Fruit fly (Drosophila melanogaster) whole organism, embryonic: Measurements from ENCODE around the gene pod1.

Experiments
- Ada2b ChIP-seq: fragments of 200-800 bp; sonication (Bioruptor generic); IDR thresholded peaks from 2 replicates; pipeline ENCODE4 v1.3.6; 2022; ENCODE audit warnings: missing biosample characterization, missing genetic modification characterization
- Blimp-1 ChIP-seq: fragments of 200-800 bp; sonication (Bioruptor generic); optimal IDR thresholded peaks from 3 replicates; lab custom pipeline; 2018; ENCODE audit warnings: missing biosample characterization, missing genetic modification characterization, mild to moderate bottlenecking, moderate library complexity, missing genetic modification reagents
- CG10654 ChIP-seq: fragments of 200-800 bp; sonication (Bioruptor generic); optimal IDR thresholded peaks from 2 replicates; lab custom pipeline; 2016; ENCODE audit warnings: missing biosample characterization, missing genetic modification characterization
- CG11398 ChIP-seq: fragments of 200-800 bp; sonication (Bioruptor generic); optimal IDR thresholded peaks from 2 replicates; lab custom pipeline; 2016; ENCODE audit warnings: missing biosample characterization, missing genetic modification characterization
- CG11695 ChIP-seq: fragments of 200-800 bp; sonication (Bioruptor generic); IDR thresholded peaks from 3 replicates; pipeline ENCODE4 v1.3.6; 2022; ENCODE audit warnings: missing biosample characterization, missing genetic modification characterization
- CG13123 ChIP-seq: fragments of 200-800 bp; sonication (Bioruptor generic); optimal IDR thresholded peaks from 2 replicates; lab custom pipeline; 2016; ENCODE audit warnings: missing biosample characterization, missing genetic modification characterization
- CG15269 ChIP-seq: fragments of 200-800 bp; sonication (Bioruptor generic); optimal IDR thresholded peaks from 2 replicates; lab custom pipeline; 2018; ENCODE audit warnings: missing biosample characterization, mild to moderate bottlenecking, missing genetic modification characterization, moderate library complexity
- CG15479 ChIP-seq: fragments of 200-800 bp; sonication (Bioruptor generic); optimal IDR thresholded peaks from 3 replicates; lab custom pipeline; 2019; ENCODE audit warnings: missing biosample characterization, mild to moderate bottlenecking, missing genetic modification characterization, moderate library complexity
- CG1603 ChIP-seq: fragments of 200-800 bp; sonication (Bioruptor generic); optimal IDR thresholded peaks from 2 replicates; lab custom pipeline; 2019; ENCODE audit warnings: missing biosample characterization, mild to moderate bottlenecking, missing genetic modification characterization, moderate library complexity
- CG1792 ChIP-seq: fragments of 200-800 bp; sonication (Bioruptor generic); optimal IDR thresholded peaks from 2 replicates; lab custom pipeline; 2016; ENCODE audit warnings: missing biosample characterization, missing genetic modification characterization
- CG2116 ChIP-seq: fragments of 200-800 bp; sonication (Bioruptor generic); optimal IDR thresholded peaks from 3 replicates; lab custom pipeline; 2018; ENCODE audit warnings: missing biosample characterization, mild to moderate bottlenecking, missing genetic modification characterization
- CG2678 ChIP-seq: fragments of 200-800 bp; sonication (Bioruptor generic); optimal IDR thresholded peaks from 3 replicates; lab custom pipeline; 2019; ENCODE audit warnings: missing biosample characterization, mild to moderate bottlenecking, missing genetic modification characterization, moderate library complexity
- CG32767 ChIP-seq: fragments of 200-800 bp; sonication (Bioruptor generic); IDR thresholded peaks from 2 replicates; pipeline ENCODE4 v1.3.6; 2022; ENCODE audit warnings: missing biosample characterization, missing genetic modification characterization
- CG6683 ChIP-seq: fragments of 200-800 bp; sonication (Bioruptor generic); optimal IDR thresholded peaks from 2 replicates; lab custom pipeline; 2017; ENCODE audit warnings: missing biosample characterization, mild to moderate bottlenecking, missing genetic modification characterization, missing genetic modification reagents
- CG7928 ChIP-seq: fragments of 200-800 bp; sonication (Bioruptor generic); optimal IDR thresholded peaks from 2 replicates; lab custom pipeline; 2017; ENCODE audit warnings: missing biosample characterization, mild to moderate bottlenecking, missing genetic modification characterization
- CG8359 ChIP-seq: fragments of 200-800 bp; sonication (Bioruptor generic); optimal IDR thresholded peaks from 2 replicates; lab custom pipeline; 2017; ENCODE audit warnings: missing biosample characterization, mild to moderate bottlenecking, missing genetic modification characterization, borderline replicate concordance
- CG9437 ChIP-seq: fragments of 200-800 bp; sonication (Bioruptor generic); optimal IDR thresholded peaks from 2 replicates; lab custom pipeline; 2018; ENCODE audit warnings: missing biosample characterization, mild to moderate bottlenecking, missing genetic modification characterization
- CG9609 ChIP-seq: fragments of 200-800 bp; sonication (Bioruptor generic); optimal IDR thresholded peaks from 3 replicates; lab custom pipeline; 2016; ENCODE audit warnings: missing biosample characterization, missing genetic modification characterization
- CG9932 ChIP-seq: fragments of 200-800 bp; sonication (Bioruptor generic); IDR thresholded peaks from 2 replicates; pipeline ENCODE4 v1.3.6; 2022; ENCODE audit warnings: missing biosample characterization, missing genetic modification characterization
- D19B ChIP-seq: fragments of 200-800 bp; sonication (Bioruptor generic); optimal IDR thresholded peaks from 2 replicates; lab custom pipeline; 2017; ENCODE audit warnings: missing biosample characterization, mild to moderate bottlenecking, missing genetic modification characterization
- Dad ChIP-seq: fragments of 200-800 bp; sonication (Bioruptor generic); optimal IDR thresholded peaks from 3 replicates; lab custom pipeline; 2016; ENCODE audit warnings: missing biosample characterization, missing genetic modification characterization
- Deaf1 ChIP-seq: fragments of 200-800 bp; optimal IDR thresholded peaks from 3 replicates; lab custom pipeline; 2019; ENCODE audit warnings: missing biosample characterization, mild to moderate bottlenecking, missing genetic modification characterization, moderate library complexity
- Dip3 ChIP-seq: fragments of 200-800 bp; sonication (Bioruptor generic); optimal IDR thresholded peaks from 3 replicates; lab custom pipeline; 2016; ENCODE audit warnings: missing biosample characterization, missing genetic modification characterization
- E2f1 ChIP-seq: fragments of 200-800 bp; sonication (Bioruptor generic); IDR thresholded peaks from 2 replicates; pipeline ENCODE4 v1.3.6; 2022; ENCODE audit warnings: missing biosample characterization, missing genetic modification characterization
- Fer3 ChIP-seq: fragments of 200-800 bp; sonication (Bioruptor generic); optimal IDR thresholded peaks from 2 replicates; lab custom pipeline; 2018; ENCODE audit warnings: missing biosample characterization, mild to moderate bottlenecking, missing genetic modification characterization, moderate library complexity
- GATAe ChIP-seq: fragments of 200-800 bp; sonication (Bioruptor generic); conservative IDR thresholded peaks from 2 replicates; pipeline ENCODE4 v1.3.6; 2022; ENCODE audit warnings: missing biosample characterization, missing genetic modification characterization
- HLH4C ChIP-seq: fragments of 200-800 bp; sonication (Bioruptor generic); IDR thresholded peaks from 3 replicates; pipeline ENCODE4 v1.3.6; 2022; ENCODE audit warnings: missing biosample characterization, missing genetic modification characterization; ENCODE audit not compliant: partially characterized antibody
- HmgZ ChIP-seq: fragments of 200-800 bp; sonication (Bioruptor generic); optimal IDR thresholded peaks from 2 replicates; lab custom pipeline; 2018; ENCODE audit warnings: missing biosample characterization, mild to moderate bottlenecking, missing genetic modification characterization
- Myb ChIP-seq: fragments of 200-800 bp; sonication (Bioruptor generic); optimal IDR thresholded peaks from 2 replicates; lab custom pipeline; 2016; ENCODE audit warnings: missing biosample characterization, missing genetic modification characterization
- Nf-YC ChIP-seq: fragments of 200-800 bp; optimal IDR thresholded peaks from 3 replicates; lab custom pipeline; 2019; ENCODE audit warnings: missing biosample characterization, mild to moderate bottlenecking, missing genetic modification characterization, moderate library complexity
- Tbp ChIP-seq: fragments of >200 bp; optimal IDR thresholded peaks from 2 replicates; lab custom pipeline; 2018; ENCODE audit warnings: missing biosample characterization, missing genetic modification characterization
- btn ChIP-seq: fragments of 200-800 bp; sonication (Bioruptor generic); optimal IDR thresholded peaks from 2 replicates; lab custom pipeline; 2016; ENCODE audit warnings: missing biosample characterization, missing genetic modification characterization
- ci ChIP-seq: fragments of 200-800 bp; sonication (Bioruptor generic); IDR thresholded peaks from 3 replicates; pipeline ENCODE4 v1.3.6; 2022; ENCODE audit warnings: missing biosample characterization, missing genetic modification characterization
- corto ChIP-seq: fragments of 200-800 bp; sonication (Bioruptor generic); optimal IDR thresholded peaks from 2 replicates; lab custom pipeline; 2016; ENCODE audit warnings: missing biosample characterization, mild to moderate bottlenecking, missing genetic modification characterization, moderate library complexity
- dmrt11E ChIP-seq: fragments of 200-800 bp; sonication (Bioruptor generic); optimal IDR thresholded peaks from 3 replicates; lab custom pipeline; 2018; ENCODE audit warnings: missing biosample characterization, mild to moderate bottlenecking, missing genetic modification characterization, moderate library complexity
- dysf ChIP-seq: fragments of 200-800 bp; sonication (Bioruptor generic); IDR thresholded peaks from 3 replicates; pipeline ENCODE4 v1.3.6; 2022; ENCODE audit warnings: missing biosample characterization, missing genetic modification characterization
- eve ChIP-seq, 2 experiments: fragments of >200 bp; optimal IDR thresholded peaks; 2 replicates each; lab custom pipeline; 2017; ENCODE audit warnings: missing biosample characterization in 2 of 2, missing genetic modification characterization in 2 of 2
- fd102C ChIP-seq: fragments of 200-800 bp; sonication (Bioruptor generic); optimal IDR thresholded peaks from 2 replicates; lab custom pipeline; 2018; ENCODE audit warnings: missing biosample characterization, mild to moderate bottlenecking, missing genetic modification characterization, moderate library complexity
- grau ChIP-seq: fragments of 200-800 bp; optimal IDR thresholded peaks from 3 replicates; lab custom pipeline; 2019; ENCODE audit warnings: missing biosample characterization, mild to moderate bottlenecking, missing genetic modification characterization, moderate library complexity
- h ChIP-seq: fragments of >200 bp; optimal IDR thresholded peaks from 2 replicates; lab custom pipeline; 2017
- ham ChIP-seq: fragments of 200-800 bp; sonication (Bioruptor generic); IDR thresholded peaks from 2 replicates; pipeline ENCODE4 v1.3.6; 2022; ENCODE audit warnings: missing biosample characterization, missing genetic modification characterization
- hb ChIP-seq: fragments of 200-800 bp; sonication (Bioruptor generic); IDR thresholded peaks from 3 replicates; pipeline ENCODE4 v1.3.6; 2022; ENCODE audit warnings: missing biosample characterization, missing genetic modification characterization; ENCODE audit not compliant: partially characterized antibody
- hkb ChIP-seq, 2 experiments: fragments of 200-800 bp in 1 of 2; fragments of >200 bp in 1 of 2; sonication (Bioruptor generic) in 1 of 2; IDR thresholded peaks in 1 of 2; optimal IDR thresholded peaks in 1 of 2; 2 replicates each; pipeline versions ENCODE4 v1.3.6 to Lab custom; 2017 to 2022; ENCODE audit warnings: missing biosample characterization in 1 of 2, missing genetic modification characterization in 1 of 2
- kay ChIP-seq: fragments of 200-800 bp; sonication (Bioruptor generic); optimal IDR thresholded peaks from 2 replicates; lab custom pipeline; 2016; ENCODE audit warnings: missing biosample characterization, missing genetic modification characterization
- ken ChIP-seq: fragments of 200-800 bp; sonication (Bioruptor generic); IDR thresholded peaks from 3 replicates; pipeline ENCODE4 v1.3.6; 2022; ENCODE audit warnings: missing biosample characterization, missing genetic modification characterization
- pan ChIP-seq, 4 experiments: fragments of >200 bp in 3 of 4; fragments of 200-800 bp in 1 of 4; sonication (Bioruptor generic) in 1 of 4; optimal IDR thresholded peaks in 3 of 4; IDR thresholded peaks in 1 of 4; 2 replicates each; pipeline versions ENCODE4 v1.3.6 to Lab custom; 2017 to 2022; ENCODE audit warnings: missing biosample characterization in 2 of 4, missing genetic modification characterization in 2 of 4, mixed read lengths in 1 of 4
- pb ChIP-seq: fragments of 200-800 bp; sonication (Bioruptor generic); optimal IDR thresholded peaks from 3 replicates; lab custom pipeline; 2016; ENCODE audit warnings: missing biosample characterization, missing genetic modification characterization
- zfh1 ChIP-seq: fragments of 200-800 bp; sonication (Bioruptor generic); IDR thresholded peaks from 3 replicates; pipeline ENCODE4 v1.3.6; 2022; ENCODE audit warnings: missing biosample characterization, missing genetic modification characterization

pod1 gene

dm6 chrX:6849178-6849956, 45.9 kb downstream of the pod1 start, which contains the start of the genes Cht11 and CG4558 (continued):
- TF ChIP-seq Myb (GFP tag; lab: Kevin White, UChicago) (peak; percentile 2), ci (GFP tag; lab: Robert Waterston, UW) (peak; percentile 83), hkb (optimal IDR thresholded peaks at IDR 0.05; lab: Kevin White, UChicago) (no peak), hkb (GFP tag; IDR thresholded peaks at IDR 0.05; lab: Robert Waterston, UW) (peak; percentile 84), Tbp (no peak), h (lab: Kevin White, UChicago) (no peak), CG10654 (GFP tag; lab: Kevin White, UChicago) (peak; percentile 77), dmrt11E (tag; lab: Kevin White, UChicago) (peak; percentile 74), Dip3 (GFP tag; lab: Kevin White, UChicago) (peak; percentile 64), CG11398 (GFP tag; lab: Kevin White, UChicago) (no peak), CG11695 (GFP tag; lab: Robert Waterston, UW) (peak; percentile 83), HmgZ (tag; lab: Kevin White, UChicago) (peak; percentile 87), dysf (GFP tag; lab: Robert Waterston, UW) (peak; percentile 89), Ada2b (GFP tag; lab: Robert Waterston, UW) (peak; percentile 77), fd102C (GFP tag; lab: Kevin White, UChicago) (no peak), pb (GFP tag; lab: Kevin White, UChicago) (no peak), GATAe (GFP tag; lab: Robert Waterston, UW) (peak; percentile 62), HLH4C (GFP tag; lab: Robert Waterston, UW) (peak; percentile 69), CG9932 (GFP tag; lab: Robert Waterston, UW) (peak; percentile 91), grau (tag; lab: Kevin White, UChicago) (peak; percentile 99), CG8359 (GFP tag; lab: Kevin White, UChicago) (no peak), hb (GFP tag; lab: Robert Waterston, UW) (0 out of 3 replicates have a peak, but pooled peaks have one; percentile 42), CG9437 (GFP tag; lab: Kevin White, UChicago) (peak; percentile 73), CG32767 (GFP tag; lab: Robert Waterston, UW) (peak; percentile 58; the same call in 1 of the 2 replicates), ham (no peak), E2f1 (GFP tag; lab: Robert Waterston, UW) (peak; percentile 87), CG13123 (GFP tag; lab: Kevin White, UChicago) (peak; percentile 69), CG9609 (peak; percentile 39), CG15269 (tag; lab: Kevin White, UChicago) (peak; percentile 82), kay (peak; percentile 77), btn (GFP tag; lab: Kevin White, UChicago) (no peak), CG2116 (GFP tag; lab: Kevin White, UChicago) (peak; percentile 86), CG1603 (tag; lab: Kevin White, UChicago) (peak; percentile 68), eve (GFP tag; optimal IDR thresholded peaks at IDR 0.05; lab: Kevin White, UChicago) (no peak), CG7928 (GFP tag; lab: Kevin White, UChicago) (peak; percentile 96), zfh1 (GFP tag; lab: Robert Waterston, UW) (peak; percentile 84), D19B (GFP tag; lab: Kevin White, UChicago) (peak; percentile 60), CG1792 (GFP tag; lab: Kevin White, UChicago) (peak; percentile 10), Deaf1 (tag; lab: Kevin White, UChicago) (peak; percentile 52), Fer3 (tag; lab: Kevin White, UChicago) (peak; percentile 78), CG6683 (GFP tag; lab: Kevin White, UChicago) (peak; percentile 22), ken (GFP tag; lab: Robert Waterston, UW) (peak; percentile 78), pan (optimal IDR thresholded peaks at IDR 0.05; lab: Kevin White, UChicago) (no peak), pan (GFP tag; optimal IDR thresholded peaks at IDR 0.05 in 1 of 2, IDR thresholded peaks at IDR 0.05 in 1 of 2) (peak in 1 of 2 experiments; percentile 86), corto (GFP tag; lab: Kevin White, UChicago) (peak; percentile 69), Nf-YC (peak; percentile 75), CG15479 (GFP tag; lab: Kevin White, UChicago) (no peak), CG2678 (tag; lab: Kevin White, UChicago) (peak; percentile 88), Blimp-1 (GFP tag; lab: Kevin White, UChicago) (peak; percentile 74), Dad (no peak)
